Worm (Caenorhabditis elegans): ENCODE results near the gene Y39A3A.4.

ce11 chrIII:2060857-2061256, 15.5 kb downstream of the Y39A3A.4 start, which contains the start of gene ins-16:
- TF ChIP-seq hmg-1.2 (GFP tag; IDR thresholded peaks at IDR 0.05) (no peak), lin-40 (tag; optimal IDR thresholded peaks at IDR 0.05) (no peak), ama-1 (optimal IDR thresholded peaks at IDR 0.05) (no peak), ama-1 (GFP tag; optimal IDR thresholded peaks at IDR 0.05) (no peak), rpc-1 (optimal IDR thresholded peaks at IDR 0.05) (no peak), rpc-1 (tag; optimal IDR thresholded peaks at IDR 0.05) (no peak), hlh-26 (GFP tag; conservative IDR thresholded peaks at IDR 0.05) (no peak), lin-54 (GFP tag; optimal IDR thresholded peaks at IDR 0.05) (no peak), lsl-1 (GFP tag; optimal IDR thresholded peaks at IDR 0.05) (no peak)

Measured in whole organism, young adult.